Fruit fly (Drosophila melanogaster) whole organism, prepupa: ENCODE measurements around the gene CG31952.

Experiments
- Blimp-1 ChIP-seq: fragments of 200-800 bp; sonication (Bioruptor generic); optimal IDR thresholded peaks from 3 replicates; lab custom pipeline; 2017; ENCODE audit warnings: missing biosample characterization, missing genetic modification characterization, mild to moderate bottlenecking, moderate library complexity, missing genetic modification reagents
- CG10669 ChIP-seq: fragments of 200-800 bp; sonication (Bioruptor generic); optimal IDR thresholded peaks from 3 replicates; lab custom pipeline; 2018; ENCODE audit warnings: missing biosample characterization, mild to moderate bottlenecking, missing genetic modification characterization, moderate library complexity
- CG11294 ChIP-seq: fragments of 200-800 bp; sonication (Bioruptor generic); IDR thresholded peaks from 2 replicates; pipeline ENCODE4 v1.3.6; 2022; ENCODE audit warnings: missing biosample characterization, missing genetic modification characterization
- CG11762 ChIP-seq: fragments of 200-800 bp; sonication (Bioruptor generic); optimal IDR thresholded peaks from 3 replicates; lab custom pipeline; 2016; ENCODE audit warnings: missing biosample characterization, missing genetic modification characterization; ENCODE audit not compliant: insufficient read depth
- CG11902 ChIP-seq: fragments of 200-800 bp; sonication (Bioruptor generic); optimal IDR thresholded peaks from 3 replicates; lab custom pipeline; 2016; ENCODE audit warnings: missing biosample characterization, missing genetic modification characterization
- CG16779 ChIP-seq: fragments of 200-800 bp; sonication (Bioruptor generic); optimal IDR thresholded peaks from 3 replicates; lab custom pipeline; 2017; ENCODE audit warnings: missing biosample characterization, mild to moderate bottlenecking, missing genetic modification characterization
- CG31627 ChIP-seq: fragments of 200-800 bp; sonication (Bioruptor generic); optimal IDR thresholded peaks from 3 replicates; lab custom pipeline; 2016; ENCODE audit warnings: missing biosample characterization, missing genetic modification characterization
- CG4318 ChIP-seq: fragments of 200-800 bp; sonication (Bioruptor generic); optimal IDR thresholded peaks from 3 replicates; lab custom pipeline; 2017; ENCODE audit warnings: missing biosample characterization, mild to moderate bottlenecking, missing genetic modification characterization
- CG6163 ChIP-seq: fragments of 200-800 bp; sonication (Bioruptor generic); IDR thresholded peaks from 3 replicates; pipeline ENCODE4 v1.3.6; 2022; ENCODE audit warnings: missing biosample characterization, missing genetic modification characterization
- CG6276 ChIP-seq: fragments of 200-800 bp; sonication (Bioruptor generic); optimal IDR thresholded peaks from 2 replicates; lab custom pipeline; 2017; ENCODE audit warnings: missing biosample characterization, mild to moderate bottlenecking, missing genetic modification characterization
- CG6792 ChIP-seq: fragments of 200-800 bp; sonication (Bioruptor generic); optimal IDR thresholded peaks from 3 replicates; lab custom pipeline; 2016; ENCODE audit warnings: missing biosample characterization, missing genetic modification characterization
- CG6808 ChIP-seq: fragments of 200-800 bp; sonication (Bioruptor generic); optimal IDR thresholded peaks from 3 replicates; lab custom pipeline; 2017; ENCODE audit warnings: missing biosample characterization, missing genetic modification characterization, mild to moderate bottlenecking, moderate library complexity, missing genetic modification reagents
- CG6854 ChIP-seq: fragments of 200-800 bp; sonication (Bioruptor generic); optimal IDR thresholded peaks from 2 replicates; lab custom pipeline; 2017; ENCODE audit warnings: missing biosample characterization, mild to moderate bottlenecking, missing genetic modification characterization
- Eip78C ChIP-seq: fragments of 200-800 bp; sonication (Bioruptor generic); peaks from one replicate; lab custom pipeline; 2016; ENCODE audit warnings: missing biosample characterization, missing genetic modification characterization
- Eip93F ChIP-seq: fragments of 200-800 bp; sonication (Bioruptor generic); optimal IDR thresholded peaks from 2 replicates; lab custom pipeline; 2016; ENCODE audit warnings: missing biosample characterization, mild to moderate bottlenecking, missing genetic modification characterization
- Ets21C ChIP-seq: fragments of 200-800 bp; sonication (Bioruptor generic); optimal IDR thresholded peaks from 3 replicates; lab custom pipeline; 2016; ENCODE audit warnings: missing biosample characterization, missing genetic modification characterization
- Hr38 ChIP-seq: sonication (Bioruptor generic); optimal IDR thresholded peaks from 2 replicates; lab custom pipeline; 2016; ENCODE audit warnings: missing biosample characterization, missing genetic modification characterization
- Met ChIP-seq: fragments of 200-800 bp; sonication (Bioruptor generic); optimal IDR thresholded peaks from 3 replicates; lab custom pipeline; 2016; ENCODE audit warnings: missing biosample characterization, missing genetic modification characterization
- Smox ChIP-seq: fragments of 200-800 bp; sonication (Bioruptor generic); optimal IDR thresholded peaks from 3 replicates; lab custom pipeline; 2016; ENCODE audit warnings: missing biosample characterization, missing genetic modification characterization
- Sox102F ChIP-seq: fragments of 200-800 bp; sonication (Bioruptor generic); optimal IDR thresholded peaks from 2 replicates; lab custom pipeline; 2016; ENCODE audit warnings: missing biosample characterization, mild to moderate bottlenecking, missing genetic modification characterization
- Sox14 ChIP-seq: fragments of 200-800 bp; sonication (Bioruptor generic); optimal IDR thresholded peaks from 3 replicates; lab custom pipeline; 2016; ENCODE audit warnings: missing biosample characterization, missing genetic modification characterization
- Sox15 ChIP-seq: fragments of 200-800 bp; sonication (Bioruptor generic); optimal IDR thresholded peaks from 3 replicates; lab custom pipeline; 2016; ENCODE audit warnings: missing biosample characterization, missing genetic modification characterization
- achi ChIP-seq: fragments of 200-800 bp; sonication (Bioruptor generic); optimal IDR thresholded peaks from 3 replicates; lab custom pipeline; 2016; ENCODE audit warnings: missing biosample characterization, missing genetic modification characterization
- acj6 ChIP-seq: fragments of 200-800 bp; sonication (Bioruptor generic); optimal IDR thresholded peaks from 3 replicates; lab custom pipeline; 2016; ENCODE audit warnings: missing biosample characterization, missing genetic modification characterization
- dac ChIP-seq: fragments of 200-800 bp; sonication (Bioruptor generic); optimal IDR thresholded peaks from 2 replicates; lab custom pipeline; 2017; ENCODE audit warnings: missing biosample characterization, mild to moderate bottlenecking, missing genetic modification characterization
- dsx ChIP-seq: fragments of 200-800 bp; optimal IDR thresholded peaks from 3 replicates; lab custom pipeline; 2019; ENCODE audit warnings: missing biosample characterization, mild to moderate bottlenecking, missing genetic modification characterization, moderate library complexity; ENCODE audit not compliant: poor library complexity, severe bottlenecking
- eg ChIP-seq: fragments of 200-800 bp; sonication (Bioruptor generic); IDR thresholded peaks from 3 replicates; pipeline ENCODE4 v1.3.6; 2022; ENCODE audit warnings: missing biosample characterization, missing genetic modification characterization
- esn ChIP-seq: fragments of 200-800 bp; sonication (Bioruptor generic); optimal IDR thresholded peaks from 2 replicates; lab custom pipeline; 2016; ENCODE audit warnings: missing biosample characterization, mild to moderate bottlenecking, missing genetic modification characterization, moderate library complexity
- fd59A ChIP-seq: fragments of 200-800 bp; sonication (Bioruptor generic); optimal IDR thresholded peaks from 2 replicates; lab custom pipeline; 2017; ENCODE audit warnings: missing biosample characterization, mild to moderate bottlenecking, missing genetic modification characterization, missing genetic modification reagents
- fd85E ChIP-seq: fragments of 200-800 bp; sonication (Bioruptor generic); optimal IDR thresholded peaks from 3 replicates; lab custom pipeline; 2016; ENCODE audit warnings: missing biosample characterization, missing genetic modification characterization
- lz ChIP-seq: fragments of 200-800 bp; sonication (Bioruptor generic); optimal IDR thresholded peaks from 3 replicates; lab custom pipeline; 2016; ENCODE audit warnings: missing biosample characterization, missing genetic modification characterization
- net ChIP-seq: fragments of 200-800 bp; sonication (Bioruptor generic); optimal IDR thresholded peaks from 3 replicates; lab custom pipeline; 2016; ENCODE audit warnings: missing biosample characterization, missing genetic modification characterization
- salr ChIP-seq, 2 experiments: fragments of 200-800 bp; sonication (Bioruptor generic); optimal IDR thresholded peaks; 3 replicates each; lab custom pipeline; 2016 to 2018; ENCODE audit warnings: missing biosample characterization in 2 of 2, missing genetic modification characterization in 2 of 2, mild to moderate bottlenecking in 1 of 2
- spab ChIP-seq: fragments of 200-800 bp; sonication (Bioruptor generic); optimal IDR thresholded peaks from 2 replicates; lab custom pipeline; 2017; ENCODE audit warnings: missing biosample characterization, mild to moderate bottlenecking, missing genetic modification characterization, missing genetic modification reagents
- ss ChIP-seq, 2 experiments: fragments of 200-800 bp; sonication (Bioruptor generic); optimal IDR thresholded peaks; 2 replicates in 1 of 2; 3 replicates in 1 of 2; lab custom pipeline; 2017 to 2018; ENCODE audit warnings: mild to moderate bottlenecking in 2 of 2, missing biosample characterization in 2 of 2, missing genetic modification characterization in 2 of 2, moderate library complexity in 1 of 2
- svp ChIP-seq: fragments of 200-800 bp; sonication (Bioruptor generic); peaks from one replicate; lab custom pipeline; 2016; ENCODE audit warnings: missing biosample characterization, missing genetic modification characterization

Gene CG31952

dm6 chr2L:3444789-3445188, 28.3 kb downstream of the CG31952 start (continued):
- TF ChIP-seq spab (GFP tag; lab: Kevin White, UChicago) (no peak), Blimp-1 (GFP tag; lab: Kevin White, UChicago) (no peak), CG6808 (no peak), Smox (GFP tag; lab: Kevin White, UChicago) (no peak), CG4318 (no peak), esn (GFP tag; lab: Kevin White, UChicago) (peak; percentile 66), eg (GFP tag; lab: Robert Waterston, UW) (peak; percentile 85), svp (GFP tag; lab: Kevin White, UChicago) (no peak), dsx (GFP tag; lab: Kevin White, UChicago) (no peak), CG11902 (peak; percentile 52), CG16779 (peak; percentile 44), Hr38 (GFP tag; lab: Kevin White, UChicago) (no peak), CG6792 (GFP tag; lab: Kevin White, UChicago) (peak; percentile 55), CG10669 (GFP tag; lab: Kevin White, UChicago) (no peak), Ets21C (GFP tag; lab: Kevin White, UChicago) (no peak)

dm6 chr2L:3445655-3446054, 29.2 kb downstream of the CG31952 start, which contains the start of gene CG2772:
TSS of gene CG2772 (plus strand) at chr2L:3445992.
- TF ChIP-seq CG6854 (GFP tag; lab: Kevin White, UChicago) = no peak
- TF ChIP-seq CG31627 (GFP tag; lab: Kevin White, UChicago) = no peak
- no peak for TF ChIP-seq acj6
- no peak for TF ChIP-seq net
- no peak for TF ChIP-seq CG11294
- TF ChIP-seq CG6163 (GFP tag; lab: Robert Waterston, UW) = no peak
- no peak for TF ChIP-seq Eip78C (GFP tag; lab: Kevin White, UChicago)
- TF ChIP-seq lz (GFP tag; lab: Kevin White, UChicago) = no peak

DNA sequence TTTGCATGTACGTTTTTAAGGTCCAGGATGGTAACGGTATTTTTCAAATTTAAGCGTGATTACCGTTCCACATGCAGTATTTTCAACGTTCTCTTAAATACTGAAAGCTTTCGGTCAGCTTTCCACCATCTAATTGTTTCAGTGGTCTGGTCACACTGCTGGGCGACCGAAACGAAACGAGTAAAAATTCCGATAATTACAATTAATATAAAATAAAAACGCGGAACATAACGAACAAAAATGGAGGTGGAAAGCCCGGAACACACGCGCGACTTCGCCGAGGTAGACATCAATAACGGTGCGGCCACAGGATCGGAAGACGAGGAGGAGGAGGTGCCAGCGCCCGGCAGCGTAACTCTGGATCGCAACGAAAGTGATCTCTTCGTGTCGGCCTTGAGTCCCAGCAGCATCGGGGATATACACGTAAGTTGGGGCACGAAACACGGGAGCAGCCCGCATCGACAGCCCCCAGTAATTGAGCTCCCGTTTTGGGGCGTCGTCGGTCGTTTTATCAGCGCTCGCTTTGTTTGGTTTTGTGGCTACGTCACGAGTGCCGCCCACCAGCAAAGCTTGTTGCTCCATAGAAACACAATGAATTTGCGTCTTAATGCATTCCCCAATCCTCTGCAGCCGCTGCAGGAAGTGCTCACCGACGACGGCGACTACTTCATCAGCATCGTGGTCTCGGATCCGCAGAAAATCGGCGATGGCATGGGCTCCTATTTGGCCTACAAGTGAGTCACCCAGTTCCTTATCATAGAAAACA, 33.2 kb downstream of the CG31952 start, which contains the start of gene Snx1:
TSS of gene Snx1 (plus strand) at position 129 of the 766 bp plus-strand sequence.
- no peak for TF ChIP-seq CG11294
- no peak for TF ChIP-seq fd85E (GFP tag; lab: Kevin White, UChicago)
- no peak for TF ChIP-seq Eip93F
- TF ChIP-seq CG6276 (GFP tag; lab: Kevin White, UChicago) = no peak
- no peak for TF ChIP-seq Sox14 (GFP tag; lab: Kevin White, UChicago)
- no peak for TF ChIP-seq ss (GFP tag; optimal IDR thresholded peaks at IDR 0.05; lab: Kevin White, UChicago)
- no peak for TF ChIP-seq Blimp-1 (GFP tag; lab: Kevin White, UChicago)
- TF ChIP-seq Met = no peak
- no peak for TF ChIP-seq Hr38 (GFP tag; lab: Kevin White, UChicago)
- no peak for TF ChIP-seq salr (GFP tag; optimal IDR thresholded peaks at IDR 0.05; lab: Kevin White, UChicago)
- no peak for TF ChIP-seq achi (GFP tag; lab: Kevin White, UChicago)
- no peak for TF ChIP-seq dac (GFP tag; lab: Kevin White, UChicago)
- no peak for TF ChIP-seq fd59A (GFP tag; lab: Kevin White, UChicago)
- no peak for TF ChIP-seq Sox15 (GFP tag; lab: Kevin White, UChicago)
- no peak for TF ChIP-seq Sox102F (GFP tag; lab: Kevin White, UChicago)
- no peak for TF ChIP-seq CG11762
- TF ChIP-seq net = no peak
